Worm (Caenorhabditis elegans) whole organism, young adult: ENCODE results near the gene Y49E10.27.

Experiments used
- C06A6.2 ChIP-seq: fragments of 200-800 bp; sonication (Bioruptor generic); conservative IDR thresholded peaks from 2 replicates; pipeline ENCODE4 v1.3.6; 2022; ENCODE audit warnings: missing genetic modification characterization, missing compliant biosample characterization
- dpl-1 ChIP-seq: fragments of 150-350 bp; optimal IDR thresholded peaks from 2 replicates; lab custom pipeline; 2014; ENCODE audit warnings: missing biosample characterization, missing genetic modification reagents, missing genetic modification characterization
- lin-40 ChIP-seq: sonication (generic microtip); optimal IDR thresholded peaks from 2 replicates; lab custom pipeline; 2016; ENCODE audit warnings: missing genetic modification characterization, mild to moderate bottlenecking, missing compliant biosample characterization, missing genotype, missing genetic modification reagents
- madf-10 ChIP-seq: sonication (generic microtip); optimal IDR thresholded peaks from 2 replicates; lab custom pipeline; 2016; ENCODE audit warnings: mild to moderate bottlenecking, missing genetic modification characterization, missing compliant biosample characterization
- nfya-1 ChIP-seq: sonication (generic microtip); optimal IDR thresholded peaks from 2 replicates; lab custom pipeline; 2017; ENCODE audit warnings: antibody characterized with exemption, missing compliant biosample characterization, missing genetic modification characterization, borderline replicate concordance; ENCODE audit not compliant: insufficient read depth
- pha-4 ChIP-seq: fragments of 150-350 bp; sonication (generic microtip); optimal IDR thresholded peaks from 2 replicates; lab custom pipeline; 2014; ENCODE audit warnings: missing biosample characterization, missing genetic modification reagents, missing genetic modification characterization
- unc-62 ChIP-seq: fragments of 150-350 bp; optimal IDR thresholded peaks from 2 replicates; lab custom pipeline; 2014; ENCODE audit warnings: missing biosample characterization, missing genetic modification reagents, missing genetic modification characterization
- xnd-1 ChIP-seq: sonication (generic microtip); optimal IDR thresholded peaks from 2 replicates; lab custom pipeline; 2016; ENCODE audit warnings: missing genotype, missing genetic modification reagents, missing genetic modification characterization, missing compliant biosample characterization
- ztf-26 ChIP-seq: sonication (generic microtip); optimal IDR thresholded peaks from 2 replicates; lab custom pipeline; 2017; ENCODE audit warnings: missing genetic modification characterization, missing compliant biosample characterization

ce11 chrIII:12428799-12429351, 5.3 kb upstream of the Y49E10.27 start:
- TF ChIP-seq madf-10 (tag; lab: Kevin White, UChicago) (no peak), ztf-26 (tag; lab: Kevin White, UChicago) (no peak), xnd-1 (tag; lab: Kevin White, UChicago) (peak; percentile 13), lin-40 (no peak), C06A6.2 (GFP tag; lab: Robert Waterston, UW) (no peak), nfya-1 (tag; lab: Kevin White, UChicago) (no peak), unc-62 (GFP tag; lab: Kevin White, UChicago) (no peak), pha-4 (no peak), dpl-1 (GFP tag; lab: Kevin White, UChicago) (no peak)
